Fruit fly (Drosophila melanogaster) whole organism, embryonic: ENCODE results near the gene DEF8.

Source experiments
- Bdp1 ChIP-seq: fragments of 200-800 bp; sonication (Bioruptor generic); optimal IDR thresholded peaks from 3 replicates; lab custom pipeline; 2016; ENCODE audit warnings: missing biosample characterization, missing genetic modification characterization
- CG10366 ChIP-seq: fragments of 200-800 bp; sonication (Bioruptor generic); IDR thresholded peaks from 2 replicates; pipeline ENCODE4 v1.3.6; 2022; ENCODE audit warnings: missing biosample characterization, missing genetic modification characterization
- CG10462 ChIP-seq: fragments of 200-800 bp; sonication (Bioruptor generic); optimal IDR thresholded peaks from 2 replicates; lab custom pipeline; 2016; ENCODE audit warnings: missing biosample characterization, missing genetic modification characterization
- CG10543 ChIP-seq: fragments of 200-800 bp; sonication (Bioruptor generic); optimal IDR thresholded peaks from 3 replicates; lab custom pipeline; 2017; ENCODE audit warnings: missing biosample characterization, mild to moderate bottlenecking, missing genetic modification characterization, moderate library complexity
- CG11398 ChIP-seq: fragments of 200-800 bp; sonication (Bioruptor generic); optimal IDR thresholded peaks from 2 replicates; lab custom pipeline; 2016; ENCODE audit warnings: missing biosample characterization, missing genetic modification characterization
- CG12155 ChIP-seq: fragments of 200-800 bp; sonication (Bioruptor generic); optimal IDR thresholded peaks from 3 replicates; lab custom pipeline; 2016; ENCODE audit warnings: missing biosample characterization, missing genetic modification characterization
- CG12299 ChIP-seq: fragments of 200-800 bp; sonication (Bioruptor generic); optimal IDR thresholded peaks from 2 replicates; lab custom pipeline; 2018; ENCODE audit warnings: missing biosample characterization, mild to moderate bottlenecking, missing genetic modification characterization
- CG13296 ChIP-seq: fragments of 200-800 bp; sonication (Bioruptor generic); optimal IDR thresholded peaks from 3 replicates; lab custom pipeline; 2018; ENCODE audit warnings: missing biosample characterization, mild to moderate bottlenecking, missing genetic modification characterization
- CG14441 ChIP-seq: fragments of 200-800 bp; sonication (Bioruptor generic); IDR thresholded peaks from 2 replicates; pipeline ENCODE4 v1.3.6; 2022; ENCODE audit warnings: missing biosample characterization, missing genetic modification characterization
- CG15073 ChIP-seq: fragments of 200-800 bp; sonication (Bioruptor generic); optimal IDR thresholded peaks from 2 replicates; lab custom pipeline; 2016; ENCODE audit warnings: missing biosample characterization, missing genetic modification characterization
- CG15696 ChIP-seq: fragments of 200-800 bp; sonication (Bioruptor generic); optimal IDR thresholded peaks from 2 replicates; lab custom pipeline; 2019; ENCODE audit warnings: missing biosample characterization, mild to moderate bottlenecking, missing genetic modification characterization, moderate library complexity
- CG16813 ChIP-seq: fragments of 200-800 bp; sonication (Bioruptor generic); IDR thresholded peaks from 3 replicates; pipeline ENCODE4 v1.3.6; 2022; ENCODE audit warnings: missing biosample characterization, missing genetic modification characterization; ENCODE audit not compliant: partially characterized antibody
- CG17385 ChIP-seq: fragments of 200-800 bp; sonication (Bioruptor generic); optimal IDR thresholded peaks from 3 replicates; lab custom pipeline; 2018; ENCODE audit warnings: missing biosample characterization, mild to moderate bottlenecking, missing genetic modification characterization
- CG2199 ChIP-seq: fragments of 200-800 bp; sonication (Bioruptor generic); IDR thresholded peaks from 3 replicates; pipeline ENCODE4 v1.3.6; 2022; ENCODE audit warnings: missing biosample characterization, missing genetic modification characterization
- CG2875 ChIP-seq: fragments of 200-800 bp; sonication (Bioruptor generic); optimal IDR thresholded peaks from 2 replicates; lab custom pipeline; 2017; ENCODE audit warnings: missing biosample characterization, mild to moderate bottlenecking, missing genetic modification characterization, missing genetic modification reagents
- CG32767 ChIP-seq: fragments of 200-800 bp; sonication (Bioruptor generic); IDR thresholded peaks from 2 replicates; pipeline ENCODE4 v1.3.6; 2022; ENCODE audit warnings: missing biosample characterization, missing genetic modification characterization
- CG4617 ChIP-seq: fragments of 200-800 bp; sonication (Bioruptor generic); optimal IDR thresholded peaks from 3 replicates; lab custom pipeline; 2016; ENCODE audit warnings: missing biosample characterization, missing genetic modification characterization, borderline replicate concordance
- CG4730 ChIP-seq: fragments of 200-800 bp; sonication (Bioruptor generic); IDR thresholded peaks from 2 replicates; pipeline ENCODE4 v1.3.6; 2022; ENCODE audit warnings: missing biosample characterization, missing genetic modification characterization
- CG5953 ChIP-seq: fragments of 200-800 bp; sonication (Bioruptor generic); IDR thresholded peaks from 2 replicates; pipeline ENCODE4 v1.3.6; 2022; ENCODE audit warnings: missing biosample characterization, missing genetic modification characterization
- CG9215 ChIP-seq: fragments of 200-800 bp; sonication (Bioruptor generic); IDR thresholded peaks from 2 replicates; pipeline ENCODE4 v1.3.6; 2022; ENCODE audit warnings: missing biosample characterization, missing genetic modification characterization
- CoRest ChIP-seq: fragments of 200-800 bp; sonication (Bioruptor generic); optimal IDR thresholded peaks from 3 replicates; lab custom pipeline; 2018; ENCODE audit warnings: missing biosample characterization, mild to moderate bottlenecking, missing genetic modification characterization, moderate library complexity
- Eip74EF ChIP-seq, 2 experiments: fragments of 200-800 bp in 1 of 2; fragments of >200 bp in 1 of 2; sonication (Bioruptor generic) in 1 of 2; optimal IDR thresholded peaks; 2 replicates each; lab custom pipeline; 2017 to 2019; ENCODE audit warnings: missing biosample characterization in 2 of 2, missing genetic modification characterization in 2 of 2, mild to moderate bottlenecking in 1 of 2, moderate library complexity in 1 of 2
- Fer3 ChIP-seq: fragments of 200-800 bp; sonication (Bioruptor generic); optimal IDR thresholded peaks from 2 replicates; lab custom pipeline; 2018; ENCODE audit warnings: missing biosample characterization, mild to moderate bottlenecking, missing genetic modification characterization, moderate library complexity
- GATAe ChIP-seq: fragments of 200-800 bp; sonication (Bioruptor generic); conservative IDR thresholded peaks from 2 replicates; pipeline ENCODE4 v1.3.6; 2022; ENCODE audit warnings: missing biosample characterization, missing genetic modification characterization
- Max ChIP-seq: fragments of 200-800 bp; sonication (Bioruptor generic); optimal IDR thresholded peaks from 2 replicates; lab custom pipeline; 2016; ENCODE audit warnings: missing biosample characterization, mild to moderate bottlenecking, missing genetic modification characterization
- Ravus ChIP-seq: fragments of 200-800 bp; sonication (Bioruptor generic); IDR thresholded peaks from 2 replicates; pipeline ENCODE4 v1.3.6; 2022; ENCODE audit warnings: missing biosample characterization, missing genetic modification characterization
- Scr ChIP-seq: fragments of 200-800 bp; sonication (Bioruptor generic); IDR thresholded peaks from 2 replicates; pipeline ENCODE4 v1.3.6; 2022; ENCODE audit warnings: missing biosample characterization, missing genetic modification characterization; ENCODE audit not compliant: partially characterized antibody
- Sry-β ChIP-seq: fragments of 200-800 bp; sonication (Bioruptor generic); optimal IDR thresholded peaks from 2 replicates; lab custom pipeline; 2018; ENCODE audit warnings: missing biosample characterization, mild to moderate bottlenecking, missing genetic modification characterization, moderate library complexity
- TFAM ChIP-seq: fragments of 200-800 bp; sonication (Bioruptor generic); optimal IDR thresholded peaks from 2 replicates; lab custom pipeline; 2017; ENCODE audit warnings: missing biosample characterization, missing genetic modification characterization, inconsistent platforms
- Vsx1 ChIP-seq: fragments of 200-800 bp; sonication (Bioruptor generic); optimal IDR thresholded peaks from 2 replicates; lab custom pipeline; 2017; ENCODE audit warnings: missing biosample characterization, mild to moderate bottlenecking, missing genetic modification characterization, missing genetic modification reagents
- Xrp1 ChIP-seq: fragments of 200-800 bp; sonication (Bioruptor generic); IDR thresholded peaks from 2 replicates; pipeline ENCODE4 v1.3.6; 2022; ENCODE audit warnings: missing biosample characterization, missing genetic modification characterization
- ac ChIP-seq: fragments of 200-800 bp; sonication (Bioruptor generic); optimal IDR thresholded peaks from 3 replicates; lab custom pipeline; 2017; ENCODE audit warnings: missing biosample characterization, mild to moderate bottlenecking, missing genetic modification characterization
- btn ChIP-seq: fragments of 200-800 bp; sonication (Bioruptor generic); optimal IDR thresholded peaks from 2 replicates; lab custom pipeline; 2016; ENCODE audit warnings: missing biosample characterization, missing genetic modification characterization
- chif ChIP-seq, 2 experiments: fragments of 200-800 bp; sonication (Bioruptor generic); optimal IDR thresholded peaks; 3 replicates each; lab custom pipeline; 2016; ENCODE audit warnings: missing biosample characterization in 2 of 2, missing genetic modification characterization in 2 of 2
- crc ChIP-seq: fragments of 200-800 bp; sonication (Bioruptor generic); optimal IDR thresholded peaks from 2 replicates; lab custom pipeline; 2016; ENCODE audit warnings: missing biosample characterization, missing genetic modification characterization
- ewg ChIP-seq: fragments of 200-800 bp; sonication (Bioruptor generic); optimal IDR thresholded peaks from 3 replicates; lab custom pipeline; 2017; ENCODE audit warnings: mild to moderate bottlenecking, missing biosample characterization, missing genetic modification reagents, missing genetic modification characterization
- fd96Cb ChIP-seq: fragments of 200-800 bp; sonication (Bioruptor generic); optimal IDR thresholded peaks from 2 replicates; lab custom pipeline; 2018; ENCODE audit warnings: missing biosample characterization, mild to moderate bottlenecking, missing genetic modification characterization, moderate library complexity
- gem ChIP-seq: fragments of 200-800 bp; sonication (Bioruptor generic); optimal IDR thresholded peaks from 2 replicates; lab custom pipeline; 2019; ENCODE audit warnings: missing biosample characterization, mild to moderate bottlenecking, missing genetic modification characterization, moderate library complexity
- grau ChIP-seq: fragments of 200-800 bp; optimal IDR thresholded peaks from 3 replicates; lab custom pipeline; 2019; ENCODE audit warnings: missing biosample characterization, mild to moderate bottlenecking, missing genetic modification characterization, moderate library complexity
- gsb ChIP-seq: fragments of 200-800 bp; sonication (Bioruptor generic); IDR thresholded peaks from 2 replicates; pipeline ENCODE4 v1.3.6; 2022; ENCODE audit warnings: missing biosample characterization, missing genetic modification characterization
- lab ChIP-seq: fragments of 200-800 bp; sonication (Bioruptor generic); optimal IDR thresholded peaks from 3 replicates; lab custom pipeline; 2017; ENCODE audit warnings: missing biosample characterization, missing genetic modification characterization, mild to moderate bottlenecking, moderate library complexity, missing genetic modification reagents
- lilli ChIP-seq: fragments of 200-800 bp; sonication (Bioruptor generic); optimal IDR thresholded peaks from 3 replicates; lab custom pipeline; 2016; ENCODE audit warnings: missing biosample characterization, missing genetic modification characterization
- lola ChIP-seq, 3 experiments: fragments of >200 bp in 2 of 3; fragments of 200-800 bp in 1 of 3; sonication (Bioruptor generic) in 1 of 3; optimal IDR thresholded peaks; 2 replicates each; lab custom pipeline; 2017 to 2019; ENCODE audit warnings: missing biosample characterization in 3 of 3, missing genetic modification characterization in 3 of 3, mild to moderate bottlenecking in 1 of 3, moderate library complexity in 1 of 3
- mirr ChIP-seq: fragments of 200-800 bp; sonication (Bioruptor generic); optimal IDR thresholded peaks from 3 replicates; lab custom pipeline; 2018; ENCODE audit warnings: missing biosample characterization, mild to moderate bottlenecking, missing genetic modification characterization
- sisA ChIP-seq: fragments of 200-800 bp; sonication (Bioruptor generic); IDR thresholded peaks from 2 replicates; pipeline ENCODE4 v1.3.6; 2022; ENCODE audit warnings: missing biosample characterization, missing genetic modification characterization
- sob ChIP-seq: fragments of 200-800 bp; sonication (Bioruptor generic); IDR thresholded peaks from 2 replicates; pipeline ENCODE4 v1.3.6; 2022; ENCODE audit warnings: missing biosample characterization, missing genetic modification characterization
- tgo ChIP-seq: fragments of 200-800 bp; sonication (Bioruptor generic); IDR thresholded peaks from 3 replicates; pipeline ENCODE4 v1.3.6; 2022; ENCODE audit warnings: missing biosample characterization, missing genetic modification characterization
- tio ChIP-seq: fragments of 200-800 bp; sonication (Bioruptor generic); optimal IDR thresholded peaks from 2 replicates; lab custom pipeline; 2017; ENCODE audit warnings: missing biosample characterization, missing genetic modification characterization, inconsistent platforms
- unpg ChIP-seq: fragments of 200-800 bp; sonication (Bioruptor generic); optimal IDR thresholded peaks from 3 replicates; lab custom pipeline; 2018; ENCODE audit warnings: missing biosample characterization, mild to moderate bottlenecking, missing genetic modification characterization, moderate library complexity
- wek ChIP-seq: fragments of 200-800 bp; sonication (Bioruptor generic); optimal IDR thresholded peaks from 3 replicates; lab custom pipeline; 2018; ENCODE audit warnings: missing biosample characterization, mild to moderate bottlenecking, missing genetic modification characterization, moderate library complexity

Gene DEF8

dm6 chr3L:12136630-12137029, 4.7 kb downstream of the DEF8 start, which contains the start of the genes CG5645 and Atg12 (continued):
- TF ChIP-seq CG4617 (GFP tag; lab: Kevin White, UChicago) (peak; percentile 81), CG32767 (no peak), wek (no peak), CG17385 (GFP tag; lab: Kevin White, UChicago) (peak; percentile 37), lilli (GFP tag; lab: Kevin White, UChicago) (peak; percentile 43), CG13296 (GFP tag; lab: Kevin White, UChicago) (peak; percentile 84), ac (GFP tag; lab: Kevin White, UChicago) (no peak), CG15073 (GFP tag; lab: Kevin White, UChicago) (no peak), ewg (GFP tag; lab: Kevin White, UChicago) (no peak), tio (GFP tag; lab: Kevin White, UChicago) (peak; percentile 8), Xrp1 (GFP tag; lab: Robert Waterston, UW) (peak; percentile 69), CG2875 (GFP tag; lab: Kevin White, UChicago) (no peak), gem (peak; percentile 84), GATAe (GFP tag; lab: Robert Waterston, UW) (0 out of 2 replicates have a peak, but pooled peaks have one; percentile 28), sob (GFP tag; lab: Robert Waterston, UW) (peak; percentile 76), CG10543 (GFP tag; lab: Kevin White, UChicago) (peak; percentile 71), Eip74EF (GFP tag; optimal IDR thresholded peaks at IDR 0.05; lab: Kevin White, UChicago) (no peak), unpg (GFP tag; lab: Kevin White, UChicago) (peak; percentile 73), CG4730 (peak; percentile 48), tgo (GFP tag; lab: Robert Waterston, UW) (peak; percentile 65; the same call in 2 of the 3 replicates), Vsx1 (peak; percentile 97), Bdp1 (GFP tag; lab: Kevin White, UChicago) (no peak), CG2199 (no peak), CG9215 (GFP tag; lab: Robert Waterston, UW) (peak; percentile 33; the same call in 1 of the 2 replicates), Fer3 (tag; lab: Kevin White, UChicago) (peak; percentile 64), lab (peak; percentile 28), chif (GFP tag; optimal IDR thresholded peaks at IDR 0.05; lab: Kevin White, UChicago) (peak in 1 of 2 experiments; percentile 1), CoRest (tag; lab: Kevin White, UChicago) (peak; percentile 29), crc (GFP tag; lab: Kevin White, UChicago) (no peak), CG15696 (tag; lab: Kevin White, UChicago) (peak; percentile 62), CG14441 (GFP tag; lab: Robert Waterston, UW) (peak; percentile 51; the same call in 1 of the 2 replicates), btn (GFP tag; lab: Kevin White, UChicago) (no peak), gsb (GFP tag; lab: Robert Waterston, UW) (no peak), fd96Cb (tag; lab: Kevin White, UChicago) (peak; percentile 62), Ravus (0 out of 2 replicates have a peak, but pooled peaks have one; percentile 2), CG11398 (no peak), TFAM (GFP tag; lab: Kevin White, UChicago) (no peak), CG10366 (GFP tag; lab: Robert Waterston, UW) (peak; percentile 11; the same call in 1 of the 2 replicates), CG12155 (GFP tag; lab: Kevin White, UChicago) (peak; percentile 41), Max (GFP tag; lab: Kevin White, UChicago) (peak; percentile 74), grau (tag; lab: Kevin White, UChicago) (peak; percentile 62), CG12299 (tag; lab: Kevin White, UChicago) (peak; percentile 60), sisA (peak; percentile 41; the same call in 1 of the 2 replicates), mirr (GFP tag; lab: Kevin White, UChicago) (no peak), CG16813 (GFP tag; lab: Robert Waterston, UW) (peak; percentile 74), Sry-β (GFP tag; lab: Kevin White, UChicago) (peak; percentile 17), CG5953 (GFP tag; lab: Robert Waterston, UW) (no peak), Scr (GFP tag; lab: Robert Waterston, UW) (peak; percentile 89), lola (GFP tag; optimal IDR thresholded peaks at IDR 0.05; lab: Kevin White, UChicago) (peak in 1 of 3 experiments; percentile 43), CG10462 (GFP tag; lab: Kevin White, UChicago) (peak; percentile 37)
